Worm (Caenorhabditis elegans): ENCODE measurements around the gene Y37E11B.10.
A peak's percentile ranks its signal among the peaks of the same experiment; 100 is the strongest.

ce11 chrIV:3626447-3626846, 20.2 kb upstream of the Y37E11B.10 start:
- TF ChIP-seq nfya-1 (tag; optimal IDR thresholded peaks at IDR 0.05; ENCODE audit: insufficient read depth): peak; percentile 25
- no peak for TF ChIP-seq fkh-2 (tag; optimal IDR thresholded peaks at IDR 0.05)
- no peak for TF ChIP-seq aly-2 (tag; optimal IDR thresholded peaks at IDR 0.05)
- no peak for TF ChIP-seq unc-62 (GFP tag; optimal IDR thresholded peaks at IDR 0.05)
- no peak for TF ChIP-seq skn-1 (tag; optimal IDR thresholded peaks at IDR 0.05)
- TF ChIP-seq nhr-25 (tag; optimal IDR thresholded peaks at IDR 0.05): no peak
- TF ChIP-seq ceh-9 (tag; optimal IDR thresholded peaks at IDR 0.05): no peak
- no peak for TF ChIP-seq ztf-11 (tag; optimal IDR thresholded peaks at IDR 0.05)
- no peak for TF ChIP-seq nhr-11 (tag; optimal IDR thresholded peaks at IDR 0.05)
